Worm (Caenorhabditis elegans): ENCODE results near the gene ptd-2.

- TF ChIP-seq W03F9.2 (tag; optimal IDR thresholded peaks at IDR 0.05) (no peak), dao-5 (tag; optimal IDR thresholded peaks at IDR 0.05) (no peak)
These were observed 5.4 kb downstream of the ptd-2 start for ce11 chrV:9255480-9255879.

All from whole organism, L4/young adult.